Fruit fly (Drosophila melanogaster) whole organism, prepupa: ENCODE data around the gene CG6675.

Experiments used
- Blimp-1 ChIP-seq: fragments of 200-800 bp; sonication (Bioruptor generic); optimal IDR thresholded peaks from 3 replicates; lab custom pipeline; 2017; ENCODE audit warnings: missing biosample characterization, missing genetic modification characterization, mild to moderate bottlenecking, moderate library complexity, missing genetic modification reagents
- CG11762 ChIP-seq: fragments of 200-800 bp; sonication (Bioruptor generic); optimal IDR thresholded peaks from 3 replicates; lab custom pipeline; 2016; ENCODE audit warnings: missing biosample characterization, missing genetic modification characterization; ENCODE audit not compliant: insufficient read depth
- CG11902 ChIP-seq: fragments of 200-800 bp; sonication (Bioruptor generic); optimal IDR thresholded peaks from 3 replicates; lab custom pipeline; 2016; ENCODE audit warnings: missing biosample characterization, missing genetic modification characterization
- CG1621 ChIP-seq: fragments of 200-800 bp; sonication (Bioruptor generic); optimal IDR thresholded peaks from 3 replicates; lab custom pipeline; 2018; ENCODE audit warnings: missing biosample characterization, mild to moderate bottlenecking, missing genetic modification characterization
- CG16779 ChIP-seq: fragments of 200-800 bp; sonication (Bioruptor generic); optimal IDR thresholded peaks from 3 replicates; lab custom pipeline; 2017; ENCODE audit warnings: missing biosample characterization, mild to moderate bottlenecking, missing genetic modification characterization
- CG3032 ChIP-seq: fragments of 200-800 bp; optimal IDR thresholded peaks from 2 replicates; lab custom pipeline; 2019; ENCODE audit warnings: missing biosample characterization, mild to moderate bottlenecking, missing genetic modification characterization, moderate library complexity
- CG31627 ChIP-seq: fragments of 200-800 bp; sonication (Bioruptor generic); optimal IDR thresholded peaks from 3 replicates; lab custom pipeline; 2016; ENCODE audit warnings: missing biosample characterization, missing genetic modification characterization
- CG32006 ChIP-seq: fragments of 200-800 bp; sonication (Bioruptor generic); optimal IDR thresholded peaks from 3 replicates; lab custom pipeline; 2017; ENCODE audit warnings: missing biosample characterization, mild to moderate bottlenecking, missing genetic modification characterization
- CG3919 ChIP-seq: fragments of 200-800 bp; sonication (Bioruptor generic); optimal IDR thresholded peaks from 3 replicates; lab custom pipeline; 2016; ENCODE audit warnings: missing biosample characterization, missing genetic modification characterization
- CG4318 ChIP-seq: fragments of 200-800 bp; sonication (Bioruptor generic); optimal IDR thresholded peaks from 3 replicates; lab custom pipeline; 2017; ENCODE audit warnings: missing biosample characterization, mild to moderate bottlenecking, missing genetic modification characterization
- CG6163 ChIP-seq: fragments of 200-800 bp; sonication (Bioruptor generic); IDR thresholded peaks from 3 replicates; pipeline ENCODE4 v1.3.6; 2022; ENCODE audit warnings: missing biosample characterization, missing genetic modification characterization
- CG6792 ChIP-seq: fragments of 200-800 bp; sonication (Bioruptor generic); optimal IDR thresholded peaks from 3 replicates; lab custom pipeline; 2016; ENCODE audit warnings: missing biosample characterization, missing genetic modification characterization
- CG6808 ChIP-seq: fragments of 200-800 bp; sonication (Bioruptor generic); optimal IDR thresholded peaks from 3 replicates; lab custom pipeline; 2017; ENCODE audit warnings: missing biosample characterization, missing genetic modification characterization, mild to moderate bottlenecking, moderate library complexity, missing genetic modification reagents
- CG7368 ChIP-seq: fragments of 200-800 bp; sonication (Bioruptor generic); optimal IDR thresholded peaks from 3 replicates; lab custom pipeline; 2016; ENCODE audit warnings: missing biosample characterization, missing genetic modification characterization
- CG8119 ChIP-seq: fragments of 200-800 bp; sonication (Bioruptor generic); IDR thresholded peaks from 3 replicates; pipeline ENCODE4 v1.3.6; 2022; ENCODE audit warnings: missing biosample characterization, missing genetic modification characterization
- CG8632 ChIP-seq: fragments of 200-800 bp; sonication (Bioruptor generic); optimal IDR thresholded peaks from 3 replicates; lab custom pipeline; 2016; ENCODE audit warnings: missing biosample characterization, missing genetic modification characterization
- CG9139 ChIP-seq: fragments of 200-800 bp; sonication (Bioruptor generic); optimal IDR thresholded peaks from 3 replicates; lab custom pipeline; 2017; ENCODE audit warnings: missing biosample characterization, mild to moderate bottlenecking, missing genetic modification characterization
- Eip75B ChIP-seq: fragments of 200-800 bp; sonication (Bioruptor generic); optimal IDR thresholded peaks from 3 replicates; lab custom pipeline; 2016; ENCODE audit warnings: missing biosample characterization, missing genetic modification characterization
- Eip78C ChIP-seq: fragments of 200-800 bp; sonication (Bioruptor generic); peaks from one replicate; lab custom pipeline; 2016; ENCODE audit warnings: missing biosample characterization, missing genetic modification characterization
- Ets21C ChIP-seq: fragments of 200-800 bp; sonication (Bioruptor generic); optimal IDR thresholded peaks from 3 replicates; lab custom pipeline; 2016; ENCODE audit warnings: missing biosample characterization, missing genetic modification characterization
- Ets96B ChIP-seq: fragments of 200-800 bp; optimal IDR thresholded peaks from 2 replicates; lab custom pipeline; 2019; ENCODE audit warnings: missing biosample characterization, mild to moderate bottlenecking, missing genetic modification characterization, moderate library complexity
- Hr38 ChIP-seq: sonication (Bioruptor generic); optimal IDR thresholded peaks from 2 replicates; lab custom pipeline; 2016; ENCODE audit warnings: missing biosample characterization, missing genetic modification characterization
- OdsH ChIP-seq: fragments of 200-800 bp; sonication (Bioruptor generic); optimal IDR thresholded peaks from 3 replicates; lab custom pipeline; 2016; ENCODE audit warnings: missing biosample characterization, missing genetic modification characterization
- Smox ChIP-seq: fragments of 200-800 bp; sonication (Bioruptor generic); optimal IDR thresholded peaks from 3 replicates; lab custom pipeline; 2016; ENCODE audit warnings: missing biosample characterization, missing genetic modification characterization
- Sox14 ChIP-seq: fragments of 200-800 bp; sonication (Bioruptor generic); optimal IDR thresholded peaks from 3 replicates; lab custom pipeline; 2016; ENCODE audit warnings: missing biosample characterization, missing genetic modification characterization
- Sox15 ChIP-seq: fragments of 200-800 bp; sonication (Bioruptor generic); optimal IDR thresholded peaks from 3 replicates; lab custom pipeline; 2016; ENCODE audit warnings: missing biosample characterization, missing genetic modification characterization
- acj6 ChIP-seq: fragments of 200-800 bp; sonication (Bioruptor generic); optimal IDR thresholded peaks from 3 replicates; lab custom pipeline; 2016; ENCODE audit warnings: missing biosample characterization, missing genetic modification characterization
- dsx ChIP-seq: fragments of 200-800 bp; optimal IDR thresholded peaks from 3 replicates; lab custom pipeline; 2019; ENCODE audit warnings: missing biosample characterization, mild to moderate bottlenecking, missing genetic modification characterization, moderate library complexity; ENCODE audit not compliant: poor library complexity, severe bottlenecking
- esn ChIP-seq: fragments of 200-800 bp; sonication (Bioruptor generic); optimal IDR thresholded peaks from 2 replicates; lab custom pipeline; 2016; ENCODE audit warnings: missing biosample characterization, mild to moderate bottlenecking, missing genetic modification characterization, moderate library complexity
- fd85E ChIP-seq: fragments of 200-800 bp; sonication (Bioruptor generic); optimal IDR thresholded peaks from 3 replicates; lab custom pipeline; 2016; ENCODE audit warnings: missing biosample characterization, missing genetic modification characterization
- fkh ChIP-seq: fragments of 200-800 bp; sonication (Bioruptor generic); optimal IDR thresholded peaks from 3 replicates; lab custom pipeline; 2017; ENCODE audit warnings: missing biosample characterization, mild to moderate bottlenecking, missing genetic modification characterization, moderate library complexity
- lz ChIP-seq: fragments of 200-800 bp; sonication (Bioruptor generic); optimal IDR thresholded peaks from 3 replicates; lab custom pipeline; 2016; ENCODE audit warnings: missing biosample characterization, missing genetic modification characterization
- net ChIP-seq: fragments of 200-800 bp; sonication (Bioruptor generic); optimal IDR thresholded peaks from 3 replicates; lab custom pipeline; 2016; ENCODE audit warnings: missing biosample characterization, missing genetic modification characterization
- pdm3 ChIP-seq: fragments of 200-800 bp; sonication (Bioruptor generic); optimal IDR thresholded peaks from 3 replicates; lab custom pipeline; 2016; ENCODE audit warnings: missing biosample characterization, missing genetic modification characterization
- salr ChIP-seq, 2 experiments: fragments of 200-800 bp; sonication (Bioruptor generic); optimal IDR thresholded peaks; 3 replicates each; lab custom pipeline; 2016 to 2018; ENCODE audit warnings: missing biosample characterization in 2 of 2, missing genetic modification characterization in 2 of 2, mild to moderate bottlenecking in 1 of 2
- spab ChIP-seq: fragments of 200-800 bp; sonication (Bioruptor generic); optimal IDR thresholded peaks from 2 replicates; lab custom pipeline; 2017; ENCODE audit warnings: missing biosample characterization, mild to moderate bottlenecking, missing genetic modification characterization, missing genetic modification reagents
- ss ChIP-seq, 2 experiments: fragments of 200-800 bp; sonication (Bioruptor generic); optimal IDR thresholded peaks; 2 replicates in 1 of 2; 3 replicates in 1 of 2; lab custom pipeline; 2017 to 2018; ENCODE audit warnings: mild to moderate bottlenecking in 2 of 2, missing biosample characterization in 2 of 2, missing genetic modification characterization in 2 of 2, moderate library complexity in 1 of 2
- svp ChIP-seq: fragments of 200-800 bp; sonication (Bioruptor generic); peaks from one replicate; lab custom pipeline; 2016; ENCODE audit warnings: missing biosample characterization, missing genetic modification characterization
- topi ChIP-seq: fragments of 200-800 bp; sonication (Bioruptor generic); optimal IDR thresholded peaks from 3 replicates; lab custom pipeline; 2016; ENCODE audit warnings: missing biosample characterization, missing genetic modification characterization
- vri ChIP-seq: fragments of 200-800 bp; sonication (Bioruptor generic); optimal IDR thresholded peaks from 3 replicates; lab custom pipeline; 2016; ENCODE audit warnings: missing biosample characterization, mild to moderate bottlenecking, missing genetic modification characterization

Gene CG6675

DNA sequence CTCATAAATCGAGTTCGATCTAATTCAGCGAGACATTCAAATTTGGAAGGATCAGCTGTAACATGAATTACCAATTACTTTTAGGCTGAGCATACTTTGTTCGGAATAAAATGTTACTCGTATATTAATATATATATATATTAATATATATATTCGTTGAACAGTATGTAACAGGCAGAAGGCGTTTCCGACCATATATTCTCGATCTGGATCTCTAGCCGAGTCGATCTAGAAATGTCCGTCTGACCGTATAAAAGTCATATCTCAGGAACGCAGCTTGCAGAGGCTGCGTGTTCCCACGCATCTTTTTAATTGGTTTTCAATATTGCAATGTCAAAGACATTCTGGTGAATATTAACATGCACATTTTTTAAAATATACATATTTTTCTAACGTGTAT lies 4.5 kb upstream of the CG6675 start, which contains the start of gene tplus3b:
Gene tplus3b (minus strand): TSS at position 101 of the 400 bp plus-strand sequence.
- TF ChIP-seq esn = no peak
- no peak for TF ChIP-seq spab (GFP tag; lab: Kevin White, UChicago)
- no peak for TF ChIP-seq salr (GFP tag; optimal IDR thresholded peaks at IDR 0.05; lab: Kevin White, UChicago)
- TF ChIP-seq fd85E (GFP tag; lab: Kevin White, UChicago) = no peak
- TF ChIP-seq CG11902 (GFP tag; lab: Kevin White, UChicago) = no peak
- TF ChIP-seq, all 60 proteins: peak for 0

DNA sequence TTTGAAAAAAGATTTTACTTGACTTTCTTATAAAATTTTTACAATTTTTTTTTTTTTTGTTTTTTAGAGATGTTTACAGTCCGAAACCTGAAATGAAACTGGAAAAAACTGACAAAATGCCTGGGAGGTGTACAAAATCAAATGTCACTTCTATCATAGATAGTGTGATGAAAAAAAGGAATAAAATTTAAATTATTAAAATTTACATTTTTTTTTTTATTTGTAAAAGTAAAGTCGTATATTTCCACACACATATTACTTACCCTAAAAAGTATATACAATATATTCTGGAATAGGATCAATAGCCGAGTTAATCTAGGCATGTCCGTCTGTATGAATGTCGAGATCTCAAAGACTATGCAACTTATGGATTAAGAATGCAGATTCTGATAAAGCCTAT lies 3.4 kb upstream of the CG6675 start, which contains the start of gene CG15219:
Gene CG15219 (minus strand): TSS at position 101 of the 400 bp plus-strand sequence.
- TF ChIP-seq pdm3 (GFP tag; lab: Kevin White, UChicago) (no peak), topi (GFP tag; lab: Kevin White, UChicago) (no peak), CG32006 (GFP tag; lab: Kevin White, UChicago) (no peak), Sox15 (GFP tag; lab: Kevin White, UChicago) (no peak), CG3032 (tag; lab: Kevin White, UChicago) (no peak), ss (GFP tag; optimal IDR thresholded peaks at IDR 0.05; lab: Kevin White, UChicago) (no peak), Hr38 (no peak), CG8632 (GFP tag; lab: Kevin White, UChicago) (no peak), fd85E (GFP tag; lab: Kevin White, UChicago) (no peak), CG6792 (GFP tag; lab: Kevin White, UChicago) (no peak), CG11902 (GFP tag; lab: Kevin White, UChicago) (no peak), salr (GFP tag; optimal IDR thresholded peaks at IDR 0.05; lab: Kevin White, UChicago) (no peak), Blimp-1 (GFP tag; lab: Kevin White, UChicago) (no peak), CG3919 (no peak), Smox (GFP tag; lab: Kevin White, UChicago) (no peak), CG4318 (GFP tag; lab: Kevin White, UChicago) (no peak), CG1621 (tag; lab: Kevin White, UChicago) (no peak)

DNA sequence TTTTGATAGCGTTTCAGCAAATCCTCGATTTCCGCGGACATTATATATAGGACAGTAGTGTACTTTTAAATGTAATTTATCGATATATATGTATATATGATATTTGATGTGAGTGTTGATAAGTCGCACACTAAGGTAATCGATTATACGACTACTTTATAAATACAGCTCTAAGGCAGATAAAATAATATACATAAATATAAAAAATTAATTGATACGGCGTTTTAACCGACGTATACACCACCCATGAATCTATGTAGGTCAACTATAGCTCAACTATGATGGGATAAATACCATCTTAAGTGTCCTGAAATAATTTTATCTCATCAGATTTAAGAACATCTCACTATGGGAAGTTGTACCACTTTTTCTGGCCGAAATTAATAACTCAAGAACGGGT lies 1.6 kb upstream of the CG6675 start, which contains the start of gene CG10834:
Gene CG10834 (minus strand): TSS at position 101 of the 400 bp plus-strand sequence.
- TF ChIP-seq Eip75B (GFP tag; lab: Kevin White, UChicago) (no peak), acj6 (no peak), Ets21C (no peak), CG7368 (GFP tag; lab: Kevin White, UChicago) (no peak), Blimp-1 (GFP tag; lab: Kevin White, UChicago) (no peak), lz (no peak), CG3919 (no peak), dsx (GFP tag; lab: Kevin White, UChicago) (no peak), CG16779 (no peak), CG8119 (GFP tag; lab: Robert Waterston, UW) (no peak), CG6792 (GFP tag; lab: Kevin White, UChicago) (no peak), CG8632 (GFP tag; lab: Kevin White, UChicago) (no peak), salr (GFP tag; optimal IDR thresholded peaks at IDR 0.05; lab: Kevin White, UChicago) (no peak)

DNA sequence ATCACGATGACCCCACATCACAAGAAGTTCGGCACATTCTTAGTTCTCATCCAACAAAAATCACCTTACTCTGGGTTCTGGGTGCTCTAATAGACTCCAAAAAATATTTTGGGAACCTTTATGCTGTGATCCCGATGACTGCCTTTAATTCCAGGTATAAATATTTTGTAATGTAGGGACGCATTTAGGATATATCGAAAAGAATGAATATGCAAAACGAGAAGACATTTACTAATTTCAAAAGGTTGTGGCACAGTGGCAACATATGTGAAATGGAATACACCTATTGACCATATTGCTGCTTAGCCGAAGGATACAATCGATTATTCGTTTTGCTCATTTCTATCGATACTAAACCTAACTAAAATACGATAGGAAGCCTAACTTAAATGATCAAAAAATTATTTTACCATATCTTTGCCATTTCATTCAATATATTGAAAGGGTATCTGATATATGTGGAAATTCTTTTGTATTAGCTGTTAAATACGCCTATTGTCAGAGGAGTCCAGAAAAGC lies 12.2 kb downstream of the CG6675 start, which contains the start of gene CG3651:
Gene CG3651 (plus strand): TSS at position 468 of the 518 bp plus-strand sequence.
- TF ChIP-seq Eip78C (GFP tag; lab: Kevin White, UChicago) = peak; percentile 43
- no peak for TF ChIP-seq CG32006 (GFP tag; lab: Kevin White, UChicago)
- peak; percentile 20 for TF ChIP-seq CG31627 (GFP tag; lab: Kevin White, UChicago)
- TF ChIP-seq pdm3 (GFP tag; lab: Kevin White, UChicago) = peak; percentile 4

DNA sequence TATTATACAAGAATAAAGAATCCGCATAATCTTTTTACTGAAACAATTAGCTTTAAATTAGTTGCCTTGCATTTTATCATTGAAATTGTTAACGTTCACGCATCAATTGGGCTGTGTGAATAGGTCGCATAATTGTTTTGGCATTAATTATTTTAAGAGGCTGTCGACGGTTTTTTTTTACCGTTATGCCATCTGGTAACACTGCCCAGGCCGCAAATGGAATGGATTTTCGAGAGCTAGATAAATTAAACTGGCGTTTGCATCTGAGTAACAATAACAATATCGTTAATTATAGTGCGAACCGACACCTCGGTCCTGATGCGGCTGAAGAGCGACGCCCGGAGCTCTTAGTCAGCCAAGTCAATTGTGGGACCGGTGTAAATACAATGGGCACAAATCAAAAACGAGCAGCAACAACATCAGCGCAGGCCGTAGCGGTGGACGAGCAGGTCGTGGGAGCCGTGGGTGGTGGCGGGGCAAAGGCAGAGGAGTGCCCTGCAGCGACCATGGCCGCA lies 12.9 kb downstream of the CG6675 start:
- no peak for TF ChIP-seq fkh
- TF ChIP-seq OdsH (GFP tag; lab: Kevin White, UChicago) = peak; percentile 17
- no peak for TF ChIP-seq CG3919
- no peak for TF ChIP-seq CG6163 (GFP tag; lab: Robert Waterston, UW)
- TF ChIP-seq lz = peak; percentile 34
- TF ChIP-seq Sox14 (GFP tag; lab: Kevin White, UChicago) = peak; percentile 16
- TF ChIP-seq CG9139 = no peak
- TF ChIP-seq CG8119 (GFP tag; lab: Robert Waterston, UW) = no peak; the same call in 2 of the 3 replicates
- no peak for TF ChIP-seq CG11762 (GFP tag; lab: Kevin White, UChicago)
- TF ChIP-seq CG6808 = no peak
- no peak for TF ChIP-seq CG8632 (GFP tag; lab: Kevin White, UChicago)
- TF ChIP-seq svp (GFP tag; lab: Kevin White, UChicago) = peak; percentile 84
- no peak for TF ChIP-seq Smox (GFP tag; lab: Kevin White, UChicago)
- no peak for TF ChIP-seq salr (GFP tag; optimal IDR thresholded peaks at IDR 0.05; lab: Kevin White, UChicago)
- no peak for TF ChIP-seq Eip75B (GFP tag; lab: Kevin White, UChicago)
- no peak for TF ChIP-seq Ets96B (tag; lab: Kevin White, UChicago)
- no peak for TF ChIP-seq net
- TF ChIP-seq vri = no peak
- TF ChIP-seq Hr38 = no peak
